Worm (Caenorhabditis elegans): ENCODE measurements around the gene Y45G5AM.6.

- TF ChIP-seq W03F9.2 (tag; optimal IDR thresholded peaks at IDR 0.05), result no peak
- TF ChIP-seq him-1 (tag; optimal IDR thresholded peaks at IDR 0.05), result no peak
These were observed 10.8 kb upstream of the Y45G5AM.6 start, which contains the start of gene Y45G5AM.4 for ce11 chrV:4162922-4163321.

All from whole organism, L4/young adult.